Worm (Caenorhabditis elegans) whole organism, early embryonic: ENCODE results near the gene Y116A8C.19.

Experiments
- F13C5.2 ChIP-seq: sonication (generic microtip); optimal IDR thresholded peaks from 2 replicates; lab custom pipeline; 2017; ENCODE audit warnings: mild to moderate bottlenecking, missing genetic modification characterization, inconsistent platforms, missing compliant biosample characterization
- aly-1 ChIP-seq: sonication (generic microtip); optimal IDR thresholded peaks from 2 replicates; lab custom pipeline; 2016; ENCODE audit warnings: missing genetic modification characterization, missing compliant biosample characterization
- ama-1 ChIP-seq: fragments of 150-350 bp; optimal IDR thresholded peaks from 2 replicates; lab custom pipeline; 2014
- ceh-13 ChIP-seq: fragments of 200-800 bp; sonication (Bioruptor generic); optimal IDR thresholded peaks from 2 replicates; lab custom pipeline; 2018; ENCODE audit warnings: mild to moderate bottlenecking, missing genetic modification characterization, missing compliant biosample characterization
- ceh-36 ChIP-seq: sonication (generic microtip); optimal IDR thresholded peaks from 2 replicates; lab custom pipeline; 2016; ENCODE audit warnings: missing genetic modification characterization, inconsistent platforms, missing compliant biosample characterization
- ets-7 ChIP-seq: sonication (generic microtip); optimal IDR thresholded peaks from 2 replicates; lab custom pipeline; 2016; ENCODE audit warnings: missing genotype, missing genetic modification characterization, missing compliant biosample characterization
- flt-1 ChIP-seq: fragments of 200-800 bp; sonication (Bioruptor generic); IDR thresholded peaks from 2 replicates; pipeline ENCODE4 v1.3.6; 2022; ENCODE audit warnings: missing genetic modification characterization, missing compliant biosample characterization
- hmbx-1 ChIP-seq: sonication (generic microtip); optimal IDR thresholded peaks from 2 replicates; lab custom pipeline; 2016; ENCODE audit warnings: mild to moderate bottlenecking, missing genetic modification characterization, missing compliant biosample characterization
- hmg-4 ChIP-seq: fragments of 200-800 bp; sonication (Bioruptor generic); optimal IDR thresholded peaks from 2 replicates; lab custom pipeline; 2018; ENCODE audit warnings: mild to moderate bottlenecking, missing genetic modification characterization, missing compliant biosample characterization
- hnd-1 ChIP-seq: sonication (generic microtip); optimal IDR thresholded peaks from 2 replicates; lab custom pipeline; 2016; ENCODE audit warnings: missing genetic modification characterization, missing compliant biosample characterization
- pes-1 ChIP-seq: fragments of 200-800 bp; sonication (Bioruptor generic); IDR thresholded peaks from 2 replicates; pipeline ENCODE4 v1.3.6; 2022; ENCODE audit warnings: missing genetic modification reagents, missing genetic modification characterization, missing compliant biosample characterization
- scrt-1 ChIP-seq: fragments of 200-800 bp; sonication (Bioruptor generic); IDR thresholded peaks from 2 replicates; pipeline ENCODE4 v1.3.6; 2022; ENCODE audit warnings: missing genetic modification characterization, missing compliant biosample characterization
- sea-1 ChIP-seq: fragments of 200-800 bp; sonication (Bioruptor generic); conservative IDR thresholded peaks from 2 replicates; pipeline ENCODE4 v1.3.6; 2022; ENCODE audit warnings: missing genetic modification characterization, missing compliant biosample characterization
- tbx-11 ChIP-seq: fragments of 200-800 bp; sonication (Bioruptor generic); IDR thresholded peaks from 2 replicates; pipeline ENCODE4 v1.3.6; 2022; ENCODE audit warnings: missing genetic modification characterization, missing compliant biosample characterization

- TF ChIP-seq ama-1 (lab: Kevin White, UChicago) (no peak), hmg-4 (GFP tag; lab: Kevin White, UChicago) (no peak), pes-1 (GFP tag; lab: Robert Waterston, UW) (no peak), sea-1 (GFP tag; lab: Robert Waterston, UW) (no peak), hnd-1 (tag; lab: Kevin White, UChicago) (no peak), ets-7 (no peak), flt-1 (GFP tag; lab: Robert Waterston, UW) (no peak), aly-1 (tag; lab: Kevin White, UChicago) (no peak), ceh-13 (GFP tag; lab: Kevin White, UChicago) (no peak), ceh-36 (tag; lab: Kevin White, UChicago) (no peak), F13C5.2 (tag; lab: Kevin White, UChicago) (no peak), tbx-11 (no peak), hmbx-1 (no peak), scrt-1 (no peak)
Observed at ce11 chrIV:17021042-17021441, 18.4 kb downstream of the Y116A8C.19 start.
